Worm (Caenorhabditis elegans): ENCODE measurements around the gene act-3.

ce11 chrV:11057043-11057442 lies 17.3 kb downstream of the act-3 start, which contains the start of gene srh-75:
- TF ChIP-seq W03F9.2 (tag; optimal IDR thresholded peaks at IDR 0.05): no peak
- TF ChIP-seq him-1 (tag; optimal IDR thresholded peaks at IDR 0.05): no peak
- TF ChIP-seq dao-5 (tag; optimal IDR thresholded peaks at IDR 0.05): no peak
